Fruit fly (Drosophila melanogaster): Measurements from ENCODE around the gene Stt3A.

The Stt3A gene

dm6 chrX:21031819-21032261, 21.9 kb downstream of the Stt3A start, which contains the start of gene CG1529 (continued):
- no peak for TF ChIP-seq repo (GFP tag; optimal IDR thresholded peaks at IDR 0.05)
- no peak for TF ChIP-seq Optix (GFP tag; IDR thresholded peaks at IDR 0.05)
- TF ChIP-seq Dbx (GFP tag; IDR thresholded peaks at IDR 0.05): no peak
- no peak for TF ChIP-seq CG7963 (GFP tag; IDR thresholded peaks at IDR 0.05; ENCODE audit: partially characterized antibody)
- no peak for TF ChIP-seq CG18011 (GFP tag; optimal IDR thresholded peaks at IDR 0.05)
- TF ChIP-seq gro (GFP tag; optimal IDR thresholded peaks at IDR 0.05): no peak
- TF ChIP-seq gem (tag; optimal IDR thresholded peaks at IDR 0.05): no peak
- no peak for TF ChIP-seq CG4424 (GFP tag; optimal IDR thresholded peaks at IDR 0.05)
- TF ChIP-seq dmrt99B (tag; optimal IDR thresholded peaks at IDR 0.05): no peak
- TF ChIP-seq klu (GFP tag; IDR thresholded peaks at IDR 0.05): no peak
- TF ChIP-seq eyg (GFP tag; optimal IDR thresholded peaks at IDR 0.05): no peak
- no peak for TF ChIP-seq mld (GFP tag; IDR thresholded peaks at IDR 0.05; ENCODE audit: partially characterized antibody)
- TF ChIP-seq insv (GFP tag; optimal IDR thresholded peaks at IDR 0.05): no peak
- no peak for TF ChIP-seq vnd (GFP tag; IDR thresholded peaks at IDR 0.05; ENCODE audit: partially characterized antibody)
- no peak for TF ChIP-seq CG5180 (GFP tag; optimal IDR thresholded peaks at IDR 0.05)
- no peak for TF ChIP-seq Hmr (GFP tag; optimal IDR thresholded peaks at IDR 0.05)
- TF ChIP-seq Med (GFP tag): peak; percentile 16
- no peak for TF ChIP-seq CG1233 (GFP tag; optimal IDR thresholded peaks at IDR 0.05)
- TF ChIP-seq gsb (GFP tag; IDR thresholded peaks at IDR 0.05): no peak
- no peak for TF ChIP-seq rib (GFP tag; IDR thresholded peaks at IDR 0.05)
- TF ChIP-seq CrebB (tag; optimal IDR thresholded peaks at IDR 0.05): no peak
- no peak for TF ChIP-seq PHDP (tag; optimal IDR thresholded peaks at IDR 0.05)
- no peak for TF ChIP-seq CG30020 (tag; optimal IDR thresholded peaks at IDR 0.05)
- no peak for TF ChIP-seq fd102C (GFP tag; optimal IDR thresholded peaks at IDR 0.05)
- no peak for TF ChIP-seq CG17186 (GFP tag; optimal IDR thresholded peaks at IDR 0.05)
- TF ChIP-seq HLH54F (GFP tag; optimal IDR thresholded peaks at IDR 0.05): no peak
- no peak for TF ChIP-seq CG7271 (tag; optimal IDR thresholded peaks at IDR 0.05)
- no peak for TF ChIP-seq CG3726 (GFP tag; IDR thresholded peaks at IDR 0.05)
- peak; percentile 13 for TF ChIP-seq trem (tag; optimal IDR thresholded peaks at IDR 0.05)
- peak; percentile 45 for TF ChIP-seq CG2116 (GFP tag; optimal IDR thresholded peaks at IDR 0.05)
- no peak for TF ChIP-seq CG6791 (GFP tag; IDR thresholded peaks at IDR 0.05; ENCODE audit: partially characterized antibody)
- no peak for TF ChIP-seq CG11695 (GFP tag; IDR thresholded peaks at IDR 0.05)
- no peak for TF ChIP-seq CG9437 (GFP tag; optimal IDR thresholded peaks at IDR 0.05)
- TF ChIP-seq cad (GFP tag; optimal IDR thresholded peaks at IDR 0.05): no peak
- no peak for TF ChIP-seq abd-A (tag; optimal IDR thresholded peaks at IDR 0.05)
- no peak for TF ChIP-seq CG13624 (GFP tag; optimal IDR thresholded peaks at IDR 0.05)
- TF ChIP-seq emc (GFP tag; optimal IDR thresholded peaks at IDR 0.05): no peak
- no peak for TF ChIP-seq CG31441 (GFP tag; IDR thresholded peaks at IDR 0.05)
- no peak for TF ChIP-seq pita (GFP tag; optimal IDR thresholded peaks at IDR 0.05)
- peak; percentile 10 for TF ChIP-seq CG4617 (GFP tag; optimal IDR thresholded peaks at IDR 0.05; ENCODE audit: borderline replicate concordance)
- no peak for TF ChIP-seq ATbp (GFP tag; optimal IDR thresholded peaks at IDR 0.05)
- no peak for TF ChIP-seq CG15011 (GFP tag; optimal IDR thresholded peaks at IDR 0.05)
- TF ChIP-seq sisA (GFP tag; IDR thresholded peaks at IDR 0.05): no peak
- no peak for TF ChIP-seq pan (optimal IDR thresholded peaks at IDR 0.05)
- TF ChIP-seq pan (GFP tag; optimal IDR thresholded peaks at IDR 0.05 in 1 of 2, IDR thresholded peaks at IDR 0.05 in 1 of 2): no peak
- no peak for TF ChIP-seq tap (tag; optimal IDR thresholded peaks at IDR 0.05)
- TF ChIP-seq Antp (GFP tag; optimal IDR thresholded peaks at IDR 0.05): no peak
- TF ChIP-seq Aef1 (GFP tag; IDR thresholded peaks at IDR 0.05): no peak
- TF ChIP-seq Nf-YC (tag; optimal IDR thresholded peaks at IDR 0.05): no peak
- TF ChIP-seq CG10274 (GFP tag; optimal IDR thresholded peaks at IDR 0.05): no peak
- no peak for TF ChIP-seq Dek (tag; optimal IDR thresholded peaks at IDR 0.05)
- TF ChIP-seq Fer1 (GFP tag; optimal IDR thresholded peaks at IDR 0.05): no peak
